Fruit fly (Drosophila melanogaster) whole organism, wandering third instar larva: ENCODE results near the gene CG9733.

ENCODE experiments used
- GATAd ChIP-seq: sonication (Bioruptor generic); optimal IDR thresholded peaks from 2 replicates; lab custom pipeline; 2016; ENCODE audit warnings: missing biosample characterization, missing genetic modification characterization
- Mio ChIP-seq: sonication (Bioruptor generic); optimal IDR thresholded peaks from 2 replicates; lab custom pipeline; 2016; ENCODE audit warnings: missing biosample characterization, missing genetic modification characterization
- OdsH ChIP-seq: fragments of 200-800 bp; sonication (Bioruptor generic); optimal IDR thresholded peaks from 2 replicates; lab custom pipeline; 2016; ENCODE audit warnings: missing biosample characterization, mild to moderate bottlenecking, missing genetic modification characterization
- br ChIP-seq: fragments of 200-800 bp; sonication (Bioruptor generic); optimal IDR thresholded peaks from 2 replicates; lab custom pipeline; 2016; ENCODE audit warnings: missing biosample characterization, missing genetic modification characterization
- h ChIP-seq: fragments of 200-800 bp; sonication (Bioruptor generic); optimal IDR thresholded peaks from 3 replicates; lab custom pipeline; 2016; ENCODE audit warnings: missing biosample characterization, mild to moderate bottlenecking, missing genetic modification characterization
- woc ChIP-seq: sonication (Bioruptor generic); optimal IDR thresholded peaks from 2 replicates; lab custom pipeline; 2016; ENCODE audit warnings: missing biosample characterization, mild to moderate bottlenecking, missing genetic modification characterization

DNA sequence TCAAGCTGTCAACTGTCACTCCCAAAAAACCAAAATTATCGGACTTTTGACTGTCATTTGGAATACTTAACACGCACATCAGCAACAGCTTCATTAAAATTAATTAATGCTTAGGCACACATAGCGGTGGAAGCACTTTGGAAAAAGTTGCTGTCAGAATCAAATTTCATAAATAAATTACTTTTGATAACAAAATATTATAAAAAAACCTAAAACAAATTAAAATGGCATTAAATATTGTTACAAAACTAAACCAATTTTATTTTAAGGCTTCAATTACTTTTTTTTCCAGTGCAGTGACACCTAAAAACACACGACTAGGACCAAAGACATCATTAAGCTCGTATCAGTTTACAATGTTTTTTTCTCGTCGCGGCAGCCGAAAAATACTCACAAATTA, 9.7 kb upstream of the CG9733 start:
- TF ChIP-seq woc (no peak), Mio (GFP tag; lab: Kevin White, UChicago) (no peak), OdsH (GFP tag; lab: Kevin White, UChicago) (peak; percentile 29), br (GFP tag; lab: Kevin White, UChicago) (peak; percentile 14), GATAd (GFP tag; lab: Kevin White, UChicago) (no peak), h (GFP tag; lab: Kevin White, UChicago) (peak; percentile 71)
